Worm (Caenorhabditis elegans): Measurements from ENCODE around the gene C31C9.9.

Gene C31C9.9

ce11 chrII:13679775-13680320, 25.0 kb downstream of the C31C9.9 start:
- TF ChIP-seq W03F9.2 (tag; optimal IDR thresholded peaks at IDR 0.05) = no peak
- TF ChIP-seq him-1 (tag; optimal IDR thresholded peaks at IDR 0.05) = no peak
- TF ChIP-seq dao-5 (tag; optimal IDR thresholded peaks at IDR 0.05) = no peak

- no peak for TF ChIP-seq dao-5 (tag; optimal IDR thresholded peaks at IDR 0.05)
- TF ChIP-seq W03F9.2 (tag; optimal IDR thresholded peaks at IDR 0.05) = no peak
- no peak for TF ChIP-seq him-1 (tag; optimal IDR thresholded peaks at IDR 0.05)
Measured at ce11 chrII:13681063-13681462, 26.2 kb downstream of the C31C9.9 start.

ce11 chrII:13685581-13685980, 30.8 kb downstream of the C31C9.9 start:
- no peak for TF ChIP-seq W03F9.2 (tag; optimal IDR thresholded peaks at IDR 0.05)
- TF ChIP-seq dao-5 (tag; optimal IDR thresholded peaks at IDR 0.05) = no peak
- no peak for TF ChIP-seq him-1 (tag; optimal IDR thresholded peaks at IDR 0.05)

- TF ChIP-seq dao-5 (tag; optimal IDR thresholded peaks at IDR 0.05) (no peak), W03F9.2 (tag; optimal IDR thresholded peaks at IDR 0.05) (no peak), him-1 (tag; optimal IDR thresholded peaks at IDR 0.05) (no peak)
Measured at ce11 chrII:13694712-13695111, 39.9 kb downstream of the C31C9.9 start, which contains the start of gene rpoa-1. TSS of gene rpoa-1 (minus strand) at chrII:13694795.

ce11 chrII:13695343-13696332, 40.8 kb downstream of the C31C9.9 start, which contains the start of gene kqt-3:
TSS of gene kqt-3 (plus strand) at chrII:13696282.
- no peak for TF ChIP-seq dao-5 (tag; optimal IDR thresholded peaks at IDR 0.05)
- no peak for TF ChIP-seq W03F9.2 (tag; optimal IDR thresholded peaks at IDR 0.05)
- no peak for TF ChIP-seq him-1 (tag; optimal IDR thresholded peaks at IDR 0.05)

ce11 chrII:13697691-13698090, 42.9 kb downstream of the C31C9.9 start:
- TF ChIP-seq W03F9.2 (tag; optimal IDR thresholded peaks at IDR 0.05) (no peak), dao-5 (tag; optimal IDR thresholded peaks at IDR 0.05) (no peak), him-1 (tag; optimal IDR thresholded peaks at IDR 0.05) (no peak)
